Worm (Caenorhabditis elegans) whole organism, L1 larva: ENCODE data around the gene sinh-1.

Experiments used
- aly-2 ChIP-seq: fragments of 150-350 bp; optimal IDR thresholded peaks from 2 replicates; lab custom pipeline; 2014; ENCODE audit warnings: missing biosample characterization, missing genetic modification characterization
- ceh-90 ChIP-seq: sonication (generic microtip); optimal IDR thresholded peaks from 2 replicates; lab custom pipeline; 2016; ENCODE audit warnings: missing genetic modification characterization, missing compliant biosample characterization
- hpl-2 ChIP-seq: fragments of 150-350 bp; optimal IDR thresholded peaks from 2 replicates; lab custom pipeline; 2014; ENCODE audit warnings: missing biosample characterization, missing genetic modification reagents, missing genetic modification characterization
- lin-15B ChIP-seq: fragments of 150-350 bp; sonication (generic microtip); optimal IDR thresholded peaks from 3 replicates; lab custom pipeline; 2014; ENCODE audit warnings: missing biosample characterization, missing genetic modification characterization
- nhr-11 ChIP-seq: fragments of 150-350 bp; optimal IDR thresholded peaks from 2 replicates; lab custom pipeline; 2014; ENCODE audit warnings: missing biosample characterization, missing genetic modification characterization
- nhr-77 ChIP-seq: fragments of 150-350 bp; optimal IDR thresholded peaks from 2 replicates; lab custom pipeline; 2014; ENCODE audit warnings: missing biosample characterization, missing genetic modification characterization
- nhr-85 ChIP-seq: sonication (generic microtip); peaks from one replicate; lab custom pipeline; 2016; ENCODE audit warnings: missing genetic modification characterization, inconsistent platforms, missing compliant biosample characterization
- snpc-4 ChIP-seq: fragments of 150-350 bp; optimal IDR thresholded peaks from 2 replicates; lab custom pipeline; 2014; ENCODE audit warnings: missing biosample characterization, missing genetic modification characterization
- tbx-2 ChIP-seq: sonication (generic microtip); optimal IDR thresholded peaks from 2 replicates; lab custom pipeline; 2016; ENCODE audit warnings: missing genetic modification characterization, missing compliant biosample characterization
- unc-130 ChIP-seq: fragments of 150-350 bp; optimal IDR thresholded peaks from 2 replicates; lab custom pipeline; 2017; ENCODE audit warnings: missing biosample characterization, missing genetic modification characterization, inconsistent platforms
- unc-62 ChIP-seq: fragments of 150-350 bp; optimal IDR thresholded peaks from 2 replicates; lab custom pipeline; 2014; ENCODE audit warnings: missing biosample characterization, missing genetic modification reagents, missing genetic modification characterization
- zag-1 ChIP-seq: fragments of 150-350 bp; optimal IDR thresholded peaks from 2 replicates; lab custom pipeline; 2014; ENCODE audit warnings: missing biosample characterization, missing genetic modification characterization

DNA sequence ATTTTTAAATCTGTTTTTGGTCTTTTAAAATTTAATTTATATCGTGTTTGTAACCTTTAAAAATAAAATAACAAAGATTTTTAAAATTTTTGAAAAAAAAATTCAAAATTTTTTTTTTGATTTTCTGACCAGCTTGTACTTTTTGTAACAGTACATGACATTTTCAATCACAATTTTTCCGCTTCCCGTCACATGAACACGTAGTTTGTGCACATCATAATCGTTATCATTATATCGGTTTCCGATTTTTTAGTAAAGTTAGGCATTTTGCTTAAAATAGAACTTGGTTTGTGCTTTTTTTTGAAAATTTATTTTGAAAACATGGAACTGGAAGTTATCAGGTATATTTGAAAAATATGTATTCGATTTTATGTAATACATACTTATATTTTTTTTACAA lies 41.4 kb upstream of the sinh-1 start:
- TF ChIP-seq nhr-11 (no peak), snpc-4 (tag; lab: Kevin White, UChicago) (no peak), aly-2 (tag; lab: Kevin White, UChicago) (no peak), unc-62 (GFP tag; lab: Kevin White, UChicago) (no peak), unc-130 (tag; lab: Kevin White, UChicago) (no peak), zag-1 (tag; lab: Kevin White, UChicago) (no peak), nhr-77 (tag; lab: Kevin White, UChicago) (no peak), lin-15B (tag; lab: Kevin White, UChicago) (no peak), ceh-90 (tag; lab: Kevin White, UChicago) (no peak), tbx-2 (tag; lab: Kevin White, UChicago) (no peak), hpl-2 (GFP tag; lab: Kevin White, UChicago) (no peak), nhr-85 (no peak)
